Worm (Caenorhabditis elegans) whole organism, L3 larva: Measurements from ENCODE around the gene srsx-9.

ENCODE experiments used
- pha-4 ChIP-seq: fragments of 150-350 bp; optimal IDR thresholded peaks from 2 replicates; lab custom pipeline; 2014; ENCODE audit warnings: missing biosample characterization, missing genetic modification reagents, missing genetic modification characterization
- pqm-1 ChIP-seq: fragments of 150-350 bp; optimal IDR thresholded peaks from 2 replicates; lab custom pipeline; 2017; ENCODE audit warnings: missing biosample characterization, missing genetic modification characterization, inconsistent platforms

DNA sequence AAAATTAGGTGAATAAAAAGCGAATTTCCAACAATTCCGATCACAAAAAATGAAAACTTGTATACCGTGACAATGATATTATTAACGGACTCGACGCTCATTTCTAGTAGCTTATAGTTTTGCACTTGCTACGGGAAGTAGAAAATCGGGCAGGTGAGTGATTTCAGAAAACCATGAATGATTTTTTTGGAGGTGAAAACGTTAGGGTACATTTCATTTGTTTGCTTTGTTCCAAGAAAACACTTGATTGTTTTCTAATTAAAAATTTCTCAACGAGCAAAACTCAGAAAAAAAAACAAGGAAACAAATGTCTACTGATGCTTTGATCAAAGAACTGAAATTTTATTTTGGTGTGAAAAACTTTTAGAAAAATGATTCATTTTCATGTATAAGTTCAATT is 8.0 kb upstream of the srsx-9 start, which contains the start of gene srsx-12:
- TF ChIP-seq pha-4 (no peak), pqm-1 (tag; lab: Kevin White, UChicago) (no peak)
